Worm (Caenorhabditis elegans) whole organism, young adult: ENCODE measurements around the gene algn-12.

ENCODE experiments used
- B0035.1 ChIP-seq: sonication (generic microtip); optimal IDR thresholded peaks from 2 replicates; lab custom pipeline; 2016; ENCODE audit warnings: missing genetic modification characterization, mild to moderate bottlenecking, missing compliant biosample characterization, missing genotype, missing genetic modification reagents
- B0261.1 ChIP-seq: sonication (generic microtip); optimal IDR thresholded peaks from 2 replicates; lab custom pipeline; 2016; ENCODE audit warnings: mild to moderate bottlenecking, missing genetic modification characterization, moderate library complexity, missing compliant biosample characterization
- C17E4.6 ChIP-seq: fragments of 200-800 bp; sonication (Bioruptor generic); IDR thresholded peaks from 2 replicates; pipeline ENCODE4 v1.3.6; 2022; ENCODE audit warnings: missing genetic modification reagents, missing genetic modification characterization, missing compliant biosample characterization
- F10E7.11 ChIP-seq: sonication (generic microtip); optimal IDR thresholded peaks from 2 replicates; lab custom pipeline; 2017; ENCODE audit warnings: mild to moderate bottlenecking, missing genetic modification characterization, moderate library complexity, missing compliant biosample characterization
- F39B2.1 ChIP-seq: fragments of 200-800 bp; sonication (Bioruptor generic); IDR thresholded peaks from 2 replicates; pipeline ENCODE4 v1.3.6; 2022; ENCODE audit warnings: missing genetic modification reagents, missing genetic modification characterization, missing compliant biosample characterization
- F52B5.7 ChIP-seq: sonication (generic microtip); optimal IDR thresholded peaks from 2 replicates; lab custom pipeline; 2016; ENCODE audit warnings: mild to moderate bottlenecking, missing genetic modification characterization, missing compliant biosample characterization
- K11D2.4 ChIP-seq: fragments of 200-800 bp; sonication (Bioruptor generic); IDR thresholded peaks from 2 replicates; pipeline ENCODE4 v1.3.6; 2022; ENCODE audit warnings: missing genetic modification reagents, missing genetic modification characterization, missing compliant biosample characterization
- T26A5.8 ChIP-seq: sonication (generic microtip); optimal IDR thresholded peaks from 2 replicates; lab custom pipeline; 2016; ENCODE audit warnings: missing genetic modification characterization, missing compliant biosample characterization
- Y53G8AR.9 ChIP-seq: fragments of 200-800 bp; sonication (Bioruptor generic); conservative IDR thresholded peaks from 2 replicates; pipeline ENCODE4 v1.3.6; 2022; ENCODE audit warnings: missing genetic modification reagents, missing genetic modification characterization, missing compliant biosample characterization
- Y56A3A.18 ChIP-seq: fragments of 200-800 bp; sonication (Bioruptor generic); IDR thresholded peaks from 2 replicates; pipeline ENCODE4 v1.3.6; 2022; ENCODE audit warnings: missing genetic modification reagents, missing genetic modification characterization, missing compliant biosample characterization
- Y67H2A.10 ChIP-seq: fragments of 200-800 bp; sonication (Bioruptor generic); conservative IDR thresholded peaks from 2 replicates; pipeline ENCODE4 v1.3.6; 2022; ENCODE audit warnings: missing genetic modification reagents, missing genetic modification characterization, missing compliant biosample characterization
- ama-1 ChIP-seq, 3 experiments: fragments of 150-350 bp in 1 of 3; sonication (generic microtip) in 2 of 3; optimal IDR thresholded peaks; 2 replicates each; lab custom pipeline; 2014 to 2018; ENCODE audit warnings: missing biosample characterization in 2 of 3, missing genetic modification characterization in 2 of 3, missing genetic modification reagents in 2 of 3
- bed-1 ChIP-seq: fragments of 200-800 bp; sonication (Bioruptor generic); IDR thresholded peaks from 2 replicates; pipeline ENCODE4 v1.3.6; 2022; ENCODE audit warnings: missing genetic modification reagents, missing genetic modification characterization, missing compliant biosample characterization
- cebp-2 ChIP-seq: fragments of 200-800 bp; sonication (Bioruptor generic); IDR thresholded peaks from 2 replicates; pipeline ENCODE4 v1.3.6; 2022; ENCODE audit warnings: missing genetic modification characterization, missing compliant biosample characterization
- ceh-27 ChIP-seq: fragments of 200-800 bp; sonication (Bioruptor generic); optimal IDR thresholded peaks from 2 replicates; lab custom pipeline; 2018; ENCODE audit warnings: mild to moderate bottlenecking, missing genetic modification characterization, moderate library complexity, missing compliant biosample characterization
- ceh-40 ChIP-seq: fragments of 200-800 bp; sonication (Bioruptor generic); IDR thresholded peaks from 2 replicates; pipeline ENCODE4 v1.3.6; 2022; ENCODE audit warnings: missing genetic modification characterization, missing compliant biosample characterization
- ceh-58 ChIP-seq: fragments of 200-800 bp; sonication (Bioruptor generic); IDR thresholded peaks from 2 replicates; pipeline ENCODE4 v1.3.6; 2022; ENCODE audit warnings: missing genetic modification characterization, missing compliant biosample characterization
- ceh-79 ChIP-seq: sonication (generic microtip); optimal IDR thresholded peaks from 2 replicates; lab custom pipeline; 2017; ENCODE audit warnings: mild to moderate bottlenecking, missing genetic modification characterization, missing compliant biosample characterization
- dpff-1 ChIP-seq: sonication (generic microtip); optimal IDR thresholded peaks from 2 replicates; lab custom pipeline; 2017; ENCODE audit warnings: mild to moderate bottlenecking, missing genetic modification characterization, missing compliant biosample characterization
- egrh-3 ChIP-seq: fragments of 200-800 bp; sonication (Bioruptor generic); IDR thresholded peaks from 2 replicates; pipeline ENCODE4 v1.3.6; 2022; ENCODE audit warnings: missing genetic modification reagents, missing genetic modification characterization, missing compliant biosample characterization
- ets-4 ChIP-seq: fragments of 200-800 bp; sonication (Bioruptor generic); optimal IDR thresholded peaks from 2 replicates; lab custom pipeline; 2018; ENCODE audit warnings: mild to moderate bottlenecking, missing genetic modification characterization, missing compliant biosample characterization
- hlh-12 ChIP-seq: sonication (generic microtip); optimal IDR thresholded peaks from 2 replicates; lab custom pipeline; 2016; ENCODE audit warnings: missing genetic modification characterization, missing compliant biosample characterization
- hmg-1.2 ChIP-seq: fragments of 200-800 bp; sonication (Bioruptor generic); IDR thresholded peaks from 2 replicates; pipeline ENCODE4 v1.3.6; 2022; ENCODE audit warnings: missing genetic modification reagents, missing genetic modification characterization, missing compliant biosample characterization
- hmg-20 ChIP-seq: fragments of 200-800 bp; sonication (Bioruptor generic); IDR thresholded peaks from 2 replicates; pipeline ENCODE4 v1.3.6; 2022; ENCODE audit warnings: missing genetic modification reagents, missing genetic modification characterization, missing compliant biosample characterization
- lag-1 ChIP-seq: fragments of 200-800 bp; sonication (Bioruptor generic); IDR thresholded peaks from 2 replicates; pipeline ENCODE4 v1.3.6; 2022; ENCODE audit warnings: missing genetic modification reagents, missing genetic modification characterization, missing compliant biosample characterization
- lin-35 ChIP-seq, 3 experiments: fragments of 150-350 bp in 2 of 3; sonication (generic microtip) in 1 of 3; optimal IDR thresholded peaks; 2 replicates each; lab custom pipeline; 2014 to 2018; ENCODE audit warnings: missing biosample characterization in 3 of 3, missing genetic modification characterization in 3 of 3, missing genetic modification reagents in 3 of 3
- madf-10 ChIP-seq: sonication (generic microtip); optimal IDR thresholded peaks from 2 replicates; lab custom pipeline; 2016; ENCODE audit warnings: mild to moderate bottlenecking, missing genetic modification characterization, missing compliant biosample characterization
- mcd-1 ChIP-seq: fragments of 200-800 bp; sonication (Bioruptor generic); IDR thresholded peaks from 2 replicates; pipeline ENCODE4 v1.3.6; 2022; ENCODE audit warnings: missing genetic modification reagents, missing genetic modification characterization, missing compliant biosample characterization
- mes-4 ChIP-seq: sonication (generic microtip); optimal IDR thresholded peaks from 2 replicates; lab custom pipeline; 2016; ENCODE audit warnings: missing genotype, missing genetic modification characterization, missing compliant biosample characterization
- nhr-179 ChIP-seq: sonication (generic microtip); optimal IDR thresholded peaks from 2 replicates; lab custom pipeline; 2016; ENCODE audit warnings: mild to moderate bottlenecking, missing genetic modification characterization, missing compliant biosample characterization
- nhr-27 ChIP-seq: fragments of 200-800 bp; sonication (Bioruptor generic); optimal IDR thresholded peaks from 2 replicates; lab custom pipeline; 2018; ENCODE audit warnings: mild to moderate bottlenecking, missing genetic modification characterization, moderate library complexity, missing compliant biosample characterization
- rcor-1 ChIP-seq: fragments of 200-800 bp; sonication (Bioruptor generic); IDR thresholded peaks from 2 replicates; pipeline ENCODE4 v1.3.6; 2022; ENCODE audit warnings: missing genetic modification reagents, missing genetic modification characterization, missing compliant biosample characterization
- rpc-1 ChIP-seq, 2 experiments: fragments of 150-350 bp in 1 of 2; sonication (generic microtip) in 1 of 2; optimal IDR thresholded peaks; 2 replicates each; lab custom pipeline; 2014 to 2018; ENCODE audit warnings: missing biosample characterization in 1 of 2, missing genetic modification characterization in 1 of 2, missing genetic modification reagents in 1 of 2, missing genotype in 1 of 2
- sdz-38 ChIP-seq: sonication (generic microtip); optimal IDR thresholded peaks from 2 replicates; lab custom pipeline; 2016; ENCODE audit warnings: missing genotype, missing genetic modification characterization, missing compliant biosample characterization
- tbp1 ChIP-seq: fragments of 200-800 bp; sonication (Bioruptor generic); optimal IDR thresholded peaks from 2 replicates; lab custom pipeline; 2018; ENCODE audit warnings: mild to moderate bottlenecking, missing genetic modification characterization, missing compliant biosample characterization
- tbx-9 ChIP-seq: sonication (generic microtip); optimal IDR thresholded peaks from 2 replicates; lab custom pipeline; 2016; ENCODE audit warnings: borderline replicate concordance, missing genetic modification characterization, inconsistent platforms, missing compliant biosample characterization
- tlf-1 ChIP-seq: fragments of 200-800 bp; sonication (Bioruptor generic); optimal IDR thresholded peaks from 2 replicates; lab custom pipeline; 2018; ENCODE audit warnings: mild to moderate bottlenecking, missing genetic modification characterization, missing compliant biosample characterization
- unc-62 ChIP-seq: fragments of 150-350 bp; optimal IDR thresholded peaks from 2 replicates; lab custom pipeline; 2014; ENCODE audit warnings: missing biosample characterization, missing genetic modification reagents, missing genetic modification characterization
- zfh-2 ChIP-seq: fragments of 200-800 bp; sonication (Bioruptor generic); conservative IDR thresholded peaks from 2 replicates; pipeline ENCODE4 v1.3.6; 2022; ENCODE audit warnings: missing genetic modification reagents, missing genetic modification characterization, missing compliant biosample characterization
- ztf-25 ChIP-seq: fragments of 200-800 bp; sonication (Bioruptor generic); IDR thresholded peaks from 2 replicates; pipeline ENCODE4 v1.3.6; 2022; ENCODE audit warnings: missing genetic modification reagents, missing genetic modification characterization, missing compliant biosample characterization
- ztf-28 ChIP-seq: fragments of 200-800 bp; sonication (Bioruptor generic); IDR thresholded peaks from 2 replicates; pipeline ENCODE4 v1.3.6; 2022; ENCODE audit warnings: missing genetic modification reagents, missing genetic modification characterization, missing compliant biosample characterization
- ztf-3 ChIP-seq: fragments of 200-800 bp; sonication (Bioruptor generic); optimal IDR thresholded peaks from 2 replicates; lab custom pipeline; 2018; ENCODE audit warnings: mild to moderate bottlenecking, missing genetic modification characterization, missing compliant biosample characterization
- ztf-6 ChIP-seq: fragments of 200-800 bp; sonication (Bioruptor generic); IDR thresholded peaks from 2 replicates; pipeline ENCODE4 v1.3.6; 2022; ENCODE audit warnings: missing genetic modification reagents, missing genetic modification characterization, missing compliant biosample characterization

algn-12 gene

ce11 chrV:8050059-8050677, 15.3 kb downstream of the algn-12 start (continued):
- TF ChIP-seq lag-1 (GFP tag; lab: Robert Waterston, UW) (no peak), cebp-2 (GFP tag; lab: Robert Waterston, UW) (0 out of 2 replicates have a peak, but pooled peaks have one; percentile 12), T26A5.8 (tag; lab: Kevin White, UChicago) (no peak), F52B5.7 (no peak), mcd-1 (GFP tag; lab: Robert Waterston, UW) (no peak; the same call in 1 of the 2 replicates), egrh-3 (GFP tag; lab: Robert Waterston, UW) (peak; percentile 90; the same call in 1 of the 2 replicates), bed-1 (GFP tag; lab: Robert Waterston, UW) (no peak), zfh-2 (peak; percentile 83), C17E4.6 (GFP tag; lab: Robert Waterston, UW) (no peak)

- TF ChIP-seq hmg-1.2 (GFP tag; lab: Robert Waterston, UW) (no peak), ets-4 (GFP tag; lab: Kevin White, UChicago) (no peak), B0261.1 (tag; lab: Kevin White, UChicago) (no peak), ztf-6 (GFP tag; lab: Robert Waterston, UW) (no peak), Y67H2A.10 (GFP tag; lab: Robert Waterston, UW) (no peak), F10E7.11 (tag; lab: Kevin White, UChicago) (no peak), K11D2.4 (GFP tag; lab: Robert Waterston, UW) (no peak), ama-1 (optimal IDR thresholded peaks at IDR 0.05; lab: Kevin White, UChicago) (no peak), ama-1 (GFP tag; optimal IDR thresholded peaks at IDR 0.05; lab: Kevin White, UChicago) (no peak), ztf-25 (no peak), C17E4.6 (GFP tag; lab: Robert Waterston, UW) (no peak), ceh-27 (GFP tag; lab: Kevin White, UChicago) (no peak), F39B2.1 (GFP tag; lab: Robert Waterston, UW) (no peak), ceh-40 (no peak), ceh-58 (GFP tag; lab: Robert Waterston, UW) (no peak), hmg-20 (GFP tag; lab: Robert Waterston, UW) (no peak), tbp1 (GFP tag; lab: Kevin White, UChicago) (no peak), rcor-1 (GFP tag; lab: Robert Waterston, UW) (no peak), sdz-38 (tag; lab: Kevin White, UChicago) (no peak), madf-10 (tag; lab: Kevin White, UChicago) (no peak), hlh-12 (tag; lab: Kevin White, UChicago) (no peak)
Measured at ce11 chrV:8050811-8051210, 15.9 kb downstream of the algn-12 start, which contains the start of gene col-43. col-43 (minus strand) TSS chrV:8050911.

DNA sequence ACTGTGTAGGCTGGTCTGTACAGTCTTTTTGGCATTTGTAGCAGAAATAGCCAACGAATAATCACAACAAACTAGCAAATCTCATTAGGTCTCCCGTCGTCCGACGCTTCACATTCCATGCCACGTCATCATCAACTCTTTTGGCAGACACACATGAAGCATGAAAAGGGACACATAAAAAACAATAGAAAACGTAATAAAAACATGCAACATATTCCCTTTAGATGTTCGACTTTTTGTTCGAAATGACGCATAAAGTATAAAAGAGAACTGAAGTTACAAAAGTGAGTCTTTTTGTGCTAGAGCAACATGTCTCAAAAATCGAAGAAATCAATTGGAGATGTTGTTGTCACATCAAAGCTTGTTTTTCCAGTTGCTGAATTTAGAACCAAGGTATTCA, 16.9 kb downstream of the algn-12 start, which contains the start of gene sth-1:
Gene sth-1 (plus strand): TSS at position 301 of the 400 bp plus-strand sequence.
- TF ChIP-seq hmg-20 (GFP tag; lab: Robert Waterston, UW): no peak
- TF ChIP-seq lin-35 (GFP tag; optimal IDR thresholded peaks at IDR 0.05; lab: Kevin White, UChicago): no peak
- TF ChIP-seq Y53G8AR.9: no peak
- no peak for TF ChIP-seq ztf-28 (GFP tag; lab: Robert Waterston, UW)
- no peak for TF ChIP-seq nhr-27 (tag; lab: Kevin White, UChicago)

DNA sequence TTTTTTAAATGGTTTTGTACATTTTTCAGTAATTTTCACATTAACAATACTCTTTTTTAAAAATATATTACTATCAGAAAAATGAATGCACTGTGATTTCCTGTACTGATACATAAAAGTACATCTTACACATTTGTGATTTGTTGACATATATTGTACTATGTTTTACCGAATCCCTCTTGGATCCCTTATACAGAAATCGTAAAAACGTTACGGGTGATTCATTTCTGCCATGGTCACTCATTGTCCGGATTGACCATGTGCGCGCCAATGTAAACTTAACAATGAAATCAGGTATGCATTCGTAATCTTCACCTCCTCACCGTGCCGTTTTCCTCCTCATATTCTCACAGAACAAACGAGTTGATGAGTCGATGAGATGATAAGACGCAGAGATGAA, 19.2 kb downstream of the algn-12 start, which contains the start of gene ZC513.2:
Gene ZC513.2 (plus strand): TSS at position 301 of the 400 bp plus-strand sequence.
- TF ChIP-seq unc-62 (GFP tag; lab: Kevin White, UChicago) (no peak), Y53G8AR.9 (no peak), T26A5.8 (tag; lab: Kevin White, UChicago) (no peak), B0035.1 (no peak), cebp-2 (GFP tag; lab: Robert Waterston, UW) (no peak), nhr-179 (tag; lab: Kevin White, UChicago) (no peak), mcd-1 (GFP tag; lab: Robert Waterston, UW) (no peak), ztf-25 (no peak), ceh-79 (tag; lab: Kevin White, UChicago) (no peak), ztf-3 (no peak), mes-4 (tag; lab: Kevin White, UChicago) (no peak), lag-1 (GFP tag; lab: Robert Waterston, UW) (no peak), tbx-9 (no peak), tlf-1 (GFP tag; lab: Kevin White, UChicago) (no peak), Y56A3A.18 (GFP tag; lab: Robert Waterston, UW) (no peak), rpc-1 (optimal IDR thresholded peaks at IDR 0.05; lab: Kevin White, UChicago) (no peak), rpc-1 (tag; optimal IDR thresholded peaks at IDR 0.05; lab: Kevin White, UChicago) (no peak), bed-1 (GFP tag; lab: Robert Waterston, UW) (no peak), dpff-1 (no peak)
